Worm (Caenorhabditis elegans): Measurements from ENCODE around the gene B0035.18.

B0035.18 gene

DNA sequence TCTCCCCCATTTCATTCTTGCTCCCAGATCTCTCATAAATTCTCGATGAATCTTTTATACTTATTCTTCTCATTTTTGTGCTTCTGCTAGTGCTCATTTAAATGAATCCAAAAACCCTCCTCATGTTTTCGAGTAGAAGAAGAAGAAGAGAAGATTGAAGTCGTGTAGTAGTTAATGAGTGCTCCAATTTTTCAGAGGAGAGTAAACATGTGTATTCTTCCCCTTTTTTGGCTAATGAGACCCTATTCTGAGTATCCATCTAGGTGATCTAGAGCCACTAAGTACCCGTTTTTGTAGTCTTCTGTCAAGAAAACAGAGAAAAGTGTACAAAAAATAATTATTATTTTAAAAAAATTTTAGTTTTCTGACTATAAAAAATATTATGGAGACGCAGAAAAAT is 31.5 kb downstream of the B0035.18 start:
- peak; percentile 54 for TF ChIP-seq lin-14 (GFP tag; optimal IDR thresholded peaks at IDR 0.05)
- no peak for TF ChIP-seq efl-1 (optimal IDR thresholded peaks at IDR 0.05)
- peak in 1 of 2 experiments; percentile 61 for TF ChIP-seq efl-1 (GFP tag; optimal IDR thresholded peaks at IDR 0.05 in 1 of 2)
- peak; percentile 10 for TF ChIP-seq nhr-71 (tag; optimal IDR thresholded peaks at IDR 0.05)
- TF ChIP-seq dpl-1 (GFP tag; optimal IDR thresholded peaks at IDR 0.05): no peak
- peak; percentile 3 for TF ChIP-seq nhr-47 (tag; optimal IDR thresholded peaks at IDR 0.05)

DNA sequence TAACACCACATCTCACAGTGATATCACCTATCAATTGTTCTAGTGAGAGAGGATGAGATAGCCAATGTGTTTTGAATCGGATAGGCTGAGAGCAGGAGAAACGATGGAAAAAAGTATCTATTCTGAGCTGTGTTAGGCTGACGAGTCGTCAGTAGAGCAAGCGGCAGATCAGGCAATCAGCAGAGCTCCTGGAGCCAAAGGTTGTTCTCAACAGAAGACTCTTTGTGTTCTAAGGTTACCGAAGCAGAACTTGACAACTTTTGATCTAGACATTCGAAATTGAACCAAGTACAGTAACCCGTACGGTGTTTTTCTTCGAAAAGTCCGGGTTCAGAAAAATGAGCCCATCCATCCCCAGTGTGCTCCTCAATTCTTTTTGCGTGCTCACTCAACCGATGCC is 32.7 kb downstream of the B0035.18 start:
- TF ChIP-seq lin-35 (GFP tag; optimal IDR thresholded peaks at IDR 0.05) (no peak), blmp-1 (tag; optimal IDR thresholded peaks at IDR 0.05) (no peak), elt-2 (tag; optimal IDR thresholded peaks at IDR 0.05) (no peak), rnt-1 (tag; optimal IDR thresholded peaks at IDR 0.05) (peak; percentile 37), sup-37 (GFP tag; optimal IDR thresholded peaks at IDR 0.05) (no peak), ceh-63 (GFP tag; optimal IDR thresholded peaks at IDR 0.05) (no peak), jun-1 (tag; optimal IDR thresholded peaks at IDR 0.05) (no peak), nhr-71 (tag; optimal IDR thresholded peaks at IDR 0.05) (peak; percentile 22)

DNA sequence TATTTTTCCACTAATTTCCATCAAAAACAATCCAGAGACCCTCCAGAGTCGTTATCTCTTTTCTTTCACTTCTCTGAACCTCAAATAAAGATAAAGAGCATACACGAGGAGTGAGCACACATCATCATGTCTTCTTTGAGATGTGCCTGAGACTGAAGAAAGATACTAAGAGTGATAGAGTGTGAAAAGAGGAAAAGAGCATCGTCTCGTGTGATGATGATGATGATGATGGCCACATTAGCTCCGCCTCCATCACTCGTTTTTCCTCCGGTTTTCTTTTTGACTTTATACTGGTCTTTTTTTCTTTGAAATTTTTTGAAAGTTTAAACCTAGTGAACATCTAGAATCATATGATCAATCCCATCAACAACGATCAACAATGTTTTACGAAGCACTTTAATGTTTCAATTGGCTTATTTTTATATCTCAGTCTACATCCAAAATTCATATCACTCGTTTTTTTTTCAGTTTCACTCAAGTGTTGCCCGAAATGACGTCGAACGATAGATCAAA is 33.9 kb downstream of the B0035.18 start, which contains the start of gene T01G1.2:
Gene T01G1.2, plus strand, starts transcription at position 463 of the 513 bp plus-strand sequence.
- TF ChIP-seq mdl-1 (tag; optimal IDR thresholded peaks at IDR 0.05) (peak in 1 of 2 experiments; percentile 25), lin-35 (GFP tag; optimal IDR thresholded peaks at IDR 0.05) (no peak), nhr-28 (tag; optimal IDR thresholded peaks at IDR 0.05) (no peak), swsn-7 (tag; optimal IDR thresholded peaks at IDR 0.05) (peak; percentile 15), mep-1 (tag; optimal IDR thresholded peaks at IDR 0.05) (no peak), C16A3.4 (tag; optimal IDR thresholded peaks at IDR 0.05) (no peak), nhr-71 (tag; optimal IDR thresholded peaks at IDR 0.05) (peak; percentile 73), dpl-1 (GFP tag; optimal IDR thresholded peaks at IDR 0.05) (peak in 1 of 3 experiments; percentile 6), mef-2 (tag; optimal IDR thresholded peaks at IDR 0.05) (peak; percentile 7), lsy-2 (tag; optimal IDR thresholded peaks at IDR 0.05) (peak; percentile 32 to 56), nhr-47 (tag; optimal IDR thresholded peaks at IDR 0.05) (peak; percentile 39), sox-4 (tag; optimal IDR thresholded peaks at IDR 0.05) (no peak), nhr-90 (tag; optimal IDR thresholded peaks at IDR 0.05; ENCODE audit: poor library complexity) (no peak), hpl-2 (GFP tag; optimal IDR thresholded peaks at IDR 0.05) (no peak), ztf-11 (tag; optimal IDR thresholded peaks at IDR 0.05) (no peak), nhr-19 (GFP tag; conservative IDR thresholded peaks at IDR 0.05) (no peak), snu-23 (GFP tag; optimal IDR thresholded peaks at IDR 0.05) (peak; percentile 22), pag-3 (tag; optimal IDR thresholded peaks at IDR 0.05; ENCODE audit: borderline replicate concordance, insufficient read depth) (peak; percentile 4), fkh-8 (tag; optimal IDR thresholded peaks at IDR 0.05) (no peak), skn-1 (tag; optimal IDR thresholded peaks at IDR 0.05) (peak; percentile 47), ceh-88 (GFP tag; IDR thresholded peaks at IDR 0.05) (no peak), aha-1 (tag; optimal IDR thresholded peaks at IDR 0.05) (no peak), unc-130 (tag; optimal IDR thresholded peaks at IDR 0.05) (peak; percentile 31), grh-1 (GFP tag; IDR thresholded peaks at IDR 0.05) (no peak), efl-1 (optimal IDR thresholded peaks at IDR 0.05) (no peak), efl-1 (GFP tag; optimal IDR thresholded peaks at IDR 0.05 in 1 of 2) (no peak), lin-13 (GFP tag; optimal IDR thresholded peaks at IDR 0.05) (no peak), zag-1 (tag; optimal IDR thresholded peaks at IDR 0.05) (no peak), blmp-1 (tag; optimal IDR thresholded peaks at IDR 0.05) (no peak), zip-4 (GFP tag; optimal IDR thresholded peaks at IDR 0.05) (no peak), lin-14 (GFP tag; optimal IDR thresholded peaks at IDR 0.05) (peak; percentile 81), dsc-1 (tag; optimal IDR thresholded peaks at IDR 0.05) (peak; percentile 42), rnt-1 (tag; optimal IDR thresholded peaks at IDR 0.05) (peak; percentile 61), alr-1 (tag; optimal IDR thresholded peaks at IDR 0.05; ENCODE audit: borderline replicate concordance) (no peak), egl-13 (tag; optimal IDR thresholded peaks at IDR 0.05) (peak; percentile 15), nhr-76 (tag; optimal IDR thresholded peaks at IDR 0.05) (no peak), fkh-10 (GFP tag; optimal IDR thresholded peaks at IDR 0.05) (no peak)
